Fruit fly (Drosophila melanogaster): ENCODE results near the gene CG13288.

The CG13288 gene

DNA sequence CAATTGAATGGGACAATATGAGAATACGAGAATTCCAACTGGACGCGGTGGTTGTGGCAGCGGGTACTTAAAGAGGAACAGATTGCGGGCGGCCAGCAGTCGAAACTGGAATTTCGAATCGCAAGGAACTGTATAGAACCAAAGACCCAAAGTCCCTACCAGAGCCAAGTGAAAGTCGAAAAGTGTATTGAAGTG, 25.1 kb upstream of the CG13288 start, which contains the start of gene CG13287:
TSS of gene CG13287 (plus strand) at position 96 of the 195 bp plus-strand sequence.
- TF ChIP-seq Sp1 (GFP tag; optimal IDR thresholded peaks at IDR 0.05) (no peak), foxo (GFP tag; optimal IDR thresholded peaks at IDR 0.05) (no peak), N (GFP tag; optimal IDR thresholded peaks at IDR 0.05) (no peak), CG32264 (GFP tag; optimal IDR thresholded peaks at IDR 0.05) (no peak), Hnf4 (GFP tag; optimal IDR thresholded peaks at IDR 0.05) (no peak), tai (GFP tag; optimal IDR thresholded peaks at IDR 0.05) (no peak), Rel (GFP tag; optimal IDR thresholded peaks at IDR 0.05) (no peak), Rel (tag; optimal IDR thresholded peaks at IDR 0.05) (no peak), CG9705 (GFP tag; optimal IDR thresholded peaks at IDR 0.05) (no peak), Dif (GFP tag; optimal IDR thresholded peaks at IDR 0.05; ENCODE audit: partially characterized antibody) (no peak)

DNA sequence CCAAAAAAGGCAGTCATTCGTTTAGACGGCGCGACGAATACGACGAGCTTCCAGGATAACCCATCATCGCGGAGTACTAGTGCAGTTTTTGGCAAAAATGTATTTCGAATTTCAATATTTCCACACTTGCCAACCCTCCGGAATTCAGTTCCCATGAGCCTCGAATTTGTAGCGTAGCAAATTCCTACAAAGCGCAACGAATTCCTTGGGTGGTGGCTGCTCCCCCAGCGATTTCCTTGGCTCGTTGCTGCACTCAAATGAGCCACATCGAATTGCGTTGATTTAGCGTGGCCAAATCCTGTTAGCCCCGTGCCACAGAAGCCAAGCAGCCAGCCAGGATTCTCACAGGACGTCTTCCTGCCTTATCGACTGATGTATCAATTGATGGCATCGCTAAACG, 22.4 kb upstream of the CG13288 start:
- no peak for TF ChIP-seq CG32264 (GFP tag; optimal IDR thresholded peaks at IDR 0.05)
- no peak for TF ChIP-seq CrebA (GFP tag; optimal IDR thresholded peaks at IDR 0.05; ENCODE audit: borderline replicate concordance)
- no peak for TF ChIP-seq rgr (GFP tag; optimal IDR thresholded peaks at IDR 0.05)
- TF ChIP-seq dmrt93B (GFP tag; optimal IDR thresholded peaks at IDR 0.05) = no peak
- TF ChIP-seq psq (GFP tag; optimal IDR thresholded peaks at IDR 0.05) = no peak
- TF ChIP-seq usp (GFP tag; optimal IDR thresholded peaks at IDR 0.05) = no peak
- TF ChIP-seq woc (GFP tag; optimal IDR thresholded peaks at IDR 0.05) = no peak
- TF ChIP-seq lola (GFP tag; optimal IDR thresholded peaks at IDR 0.05) = no peak
- no peak for TF ChIP-seq Dfd (GFP tag; optimal IDR thresholded peaks at IDR 0.05)
- TF ChIP-seq dsf (GFP tag; optimal IDR thresholded peaks at IDR 0.05; ENCODE audit: borderline replicate concordance) = no peak
- no peak for TF ChIP-seq h (GFP tag; optimal IDR thresholded peaks at IDR 0.05)

DNA sequence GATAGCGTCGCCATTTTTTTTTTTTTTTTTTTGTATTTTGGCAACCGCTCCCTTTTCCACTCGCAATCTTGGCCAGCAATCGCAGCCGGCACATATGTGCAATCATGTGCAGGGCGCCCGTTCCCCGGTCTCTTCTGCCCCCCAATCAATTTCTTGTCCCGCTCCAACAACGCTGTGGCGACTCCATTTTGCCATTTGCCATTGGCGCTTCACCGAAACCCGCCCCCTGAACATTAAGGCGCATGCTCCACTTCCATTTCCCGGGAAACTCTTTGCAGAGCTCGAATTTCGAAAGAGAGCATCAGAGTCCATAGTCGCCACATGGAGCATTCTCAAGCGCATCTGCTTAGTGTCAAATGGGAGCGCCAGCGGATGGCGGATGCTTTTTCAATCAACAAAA, 16.1 kb upstream of the CG13288 start:
- TF ChIP-seq dmrt93B (GFP tag; optimal IDR thresholded peaks at IDR 0.05) (no peak), Dif (GFP tag; optimal IDR thresholded peaks at IDR 0.05; ENCODE audit: partially characterized antibody) (no peak), Hnf4 (GFP tag; optimal IDR thresholded peaks at IDR 0.05) (no peak)

DNA sequence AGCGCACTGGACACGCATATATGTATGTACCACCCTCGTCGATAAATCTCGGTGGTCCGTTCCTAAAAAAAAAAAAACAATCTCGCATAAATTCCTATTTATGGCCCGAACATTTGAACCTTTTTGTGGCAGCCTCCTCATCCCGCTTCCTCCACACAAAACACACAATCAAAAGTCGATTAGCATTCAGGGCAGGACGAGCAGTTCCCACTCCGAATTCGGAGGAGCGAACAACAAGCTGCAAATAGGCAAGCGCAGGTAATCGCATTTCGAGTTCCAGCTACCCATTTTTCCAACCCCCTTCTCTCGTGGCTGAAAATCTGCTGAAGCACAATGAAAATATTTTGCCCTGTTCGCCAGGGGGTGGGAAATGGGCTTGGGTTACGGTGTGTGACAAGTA, 15.4 kb upstream of the CG13288 start:
- TF ChIP-seq pan (optimal IDR thresholded peaks at IDR 0.05) (no peak), Vsx2 (GFP tag; optimal IDR thresholded peaks at IDR 0.05; ENCODE audit: partially characterized antibody) (no peak), dsf (GFP tag; optimal IDR thresholded peaks at IDR 0.05; ENCODE audit: borderline replicate concordance) (no peak), ey (GFP tag; optimal IDR thresholded peaks at IDR 0.05) (no peak), Hnf4 (GFP tag; optimal IDR thresholded peaks at IDR 0.05) (no peak), Sp1 (GFP tag; optimal IDR thresholded peaks at IDR 0.05) (no peak), dmrt93B (GFP tag; optimal IDR thresholded peaks at IDR 0.05) (no peak), tai (GFP tag; optimal IDR thresholded peaks at IDR 0.05) (no peak), Abd-B (GFP tag; optimal IDR thresholded peaks at IDR 0.05) (no peak), CrebA (GFP tag; optimal IDR thresholded peaks at IDR 0.05; ENCODE audit: borderline replicate concordance) (no peak), foxo (GFP tag; optimal IDR thresholded peaks at IDR 0.05) (no peak), Dfd (GFP tag; optimal IDR thresholded peaks at IDR 0.05) (no peak), CG32264 (GFP tag; optimal IDR thresholded peaks at IDR 0.05) (no peak), usp (GFP tag; optimal IDR thresholded peaks at IDR 0.05) (no peak), dl (GFP tag; optimal IDR thresholded peaks at IDR 0.05; ENCODE audit: insufficient read depth in 1 of 2, partially characterized antibody in 2 of 2) (no peak), psq (GFP tag; optimal IDR thresholded peaks at IDR 0.05) (no peak), jim (GFP tag; optimal IDR thresholded peaks at IDR 0.05) (no peak), Dif (GFP tag; optimal IDR thresholded peaks at IDR 0.05; ENCODE audit: partially characterized antibody) (no peak), Jra (GFP tag; optimal IDR thresholded peaks at IDR 0.05) (no peak)

DNA sequence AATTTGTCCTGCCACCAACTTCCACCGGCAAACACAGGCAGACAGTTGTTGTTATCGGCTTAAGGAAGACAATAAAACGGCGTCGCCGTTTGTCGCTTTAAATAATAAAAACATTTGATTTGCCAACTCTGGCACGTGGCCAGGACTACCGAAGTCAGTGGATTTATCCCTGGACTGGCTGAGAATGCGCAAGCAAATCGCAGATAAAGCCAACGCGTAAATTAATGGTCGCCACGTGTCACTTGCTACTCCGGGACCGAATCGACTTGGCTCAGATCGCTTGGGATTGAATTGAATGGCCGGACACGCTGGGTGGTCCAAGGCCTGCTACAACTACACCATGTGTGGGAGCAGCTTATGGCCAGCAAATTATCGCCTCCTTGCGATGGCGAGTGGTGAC, 14.1 kb upstream of the CG13288 start:
- TF ChIP-seq Jra (GFP tag; optimal IDR thresholded peaks at IDR 0.05) (no peak), GATAd (GFP tag; optimal IDR thresholded peaks at IDR 0.05) (no peak), psq (GFP tag; optimal IDR thresholded peaks at IDR 0.05) (no peak), N (GFP tag; optimal IDR thresholded peaks at IDR 0.05) (no peak), Mio (GFP tag; optimal IDR thresholded peaks at IDR 0.05) (no peak), Vsx2 (GFP tag; optimal IDR thresholded peaks at IDR 0.05; ENCODE audit: partially characterized antibody) (no peak), foxo (GFP tag; optimal IDR thresholded peaks at IDR 0.05) (no peak)

DNA sequence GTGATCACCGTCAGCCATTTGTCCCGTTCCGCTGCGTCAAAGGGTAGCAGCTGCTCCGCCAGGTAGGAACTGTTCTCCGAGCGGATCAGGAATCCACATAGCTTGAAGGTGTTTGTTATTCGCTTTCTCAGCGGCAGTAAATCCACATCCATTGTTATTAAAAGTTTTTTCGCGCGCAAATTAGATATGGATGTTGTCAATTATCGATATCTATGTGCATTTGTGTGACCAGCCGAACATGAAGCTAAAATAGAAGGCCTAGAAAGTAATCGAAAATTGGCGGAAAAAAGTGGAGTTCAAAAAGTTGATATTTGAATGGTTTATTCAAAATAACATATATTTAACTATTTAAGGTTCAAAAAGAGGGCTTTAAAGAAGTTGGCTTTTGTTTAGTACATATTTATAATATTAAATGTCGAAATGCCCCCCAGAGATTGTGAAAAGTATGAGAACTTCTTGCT, 9.9 kb upstream of the CG13288 start, which contains the start of the genes PolE2 and CG5592:
TSS of gene PolE2 (minus strand) at position 208 of the 461 bp plus-strand sequence.
TSS of gene CG5592 (plus strand) at position 411 of the 461 bp plus-strand sequence.
- TF ChIP-seq CG32264 (GFP tag; optimal IDR thresholded peaks at IDR 0.05) = no peak
- TF ChIP-seq sage (GFP tag; optimal IDR thresholded peaks at IDR 0.05) = no peak
- TF ChIP-seq ey (GFP tag; optimal IDR thresholded peaks at IDR 0.05) = no peak
- no peak for TF ChIP-seq Rel (GFP tag; optimal IDR thresholded peaks at IDR 0.05)
- no peak for TF ChIP-seq Rel (tag; optimal IDR thresholded peaks at IDR 0.05)
- no peak for TF ChIP-seq h (GFP tag; optimal IDR thresholded peaks at IDR 0.05)
- no peak for TF ChIP-seq dsf (GFP tag; optimal IDR thresholded peaks at IDR 0.05; ENCODE audit: borderline replicate concordance)
- no peak for TF ChIP-seq rgr (GFP tag; optimal IDR thresholded peaks at IDR 0.05)
- no peak for TF ChIP-seq Hr83 (GFP tag; optimal IDR thresholded peaks at IDR 0.05; ENCODE audit: poor library complexity, severe bottlenecking)
- TF ChIP-seq usp (GFP tag; optimal IDR thresholded peaks at IDR 0.05) = no peak
- TF ChIP-seq foxo (GFP tag; optimal IDR thresholded peaks at IDR 0.05) = no peak
- TF ChIP-seq pan (optimal IDR thresholded peaks at IDR 0.05) = no peak
- no peak for TF ChIP-seq N (GFP tag; optimal IDR thresholded peaks at IDR 0.05)
- TF ChIP-seq GATAd (GFP tag; optimal IDR thresholded peaks at IDR 0.05) = no peak
- TF ChIP-seq Jra (GFP tag; optimal IDR thresholded peaks at IDR 0.05) = no peak
- no peak for TF ChIP-seq brk (GFP tag; optimal IDR thresholded peaks at IDR 0.05)
- no peak for TF ChIP-seq Myc (optimal IDR thresholded peaks at IDR 0.05)
